Worm (Caenorhabditis elegans) whole organism, late embryonic: ENCODE measurements around the gene mau-8.

Experiments used
- C08G9.2 ChIP-seq: sonication (generic microtip); optimal IDR thresholded peaks from 2 replicates; lab custom pipeline; 2016; ENCODE audit warnings: mild to moderate bottlenecking, missing genetic modification characterization, moderate library complexity, missing compliant biosample characterization
- C38D4.7 ChIP-seq: fragments of 200-800 bp; sonication (Bioruptor generic); optimal IDR thresholded peaks from 2 replicates; lab custom pipeline; 2018; ENCODE audit warnings: mild to moderate bottlenecking, missing genetic modification characterization, moderate library complexity, missing compliant biosample characterization
- F13H6.1 ChIP-seq: sonication (generic microtip); optimal IDR thresholded peaks from 2 replicates; lab custom pipeline; 2016; ENCODE audit warnings: missing genetic modification characterization, missing compliant biosample characterization
- K02D7.2 ChIP-seq: sonication (generic microtip); optimal IDR thresholded peaks from 2 replicates; lab custom pipeline; 2017; ENCODE audit warnings: mild to moderate bottlenecking, missing genetic modification characterization, missing compliant biosample characterization
- K09A11.1 ChIP-seq: sonication (generic microtip); optimal IDR thresholded peaks from 2 replicates; lab custom pipeline; 2017; ENCODE audit warnings: antibody characterized with exemption, mild to moderate bottlenecking, missing genetic modification characterization, missing compliant biosample characterization; ENCODE audit not compliant: insufficient read depth
- T23F11.4 ChIP-seq: fragments of 200-800 bp; sonication (Bioruptor generic); optimal IDR thresholded peaks from 2 replicates; lab custom pipeline; 2018; ENCODE audit warnings: mild to moderate bottlenecking, missing genetic modification characterization, missing compliant biosample characterization
- Y22D7AL.16 ChIP-seq: sonication (generic microtip); optimal IDR thresholded peaks from 2 replicates; lab custom pipeline; 2016; ENCODE audit warnings: missing genetic modification characterization, missing compliant biosample characterization
- ahr-1 ChIP-seq: sonication (generic microtip); optimal IDR thresholded peaks from 2 replicates; lab custom pipeline; 2016; ENCODE audit warnings: missing genetic modification characterization, missing compliant biosample characterization
- ama-1 ChIP-seq: fragments of 150-350 bp; optimal IDR thresholded peaks from 2 replicates; lab custom pipeline; 2014
- ceh-14 ChIP-seq: sonication (generic microtip); optimal IDR thresholded peaks from 2 replicates; lab custom pipeline; 2016; ENCODE audit warnings: missing genotype, missing genetic modification characterization, missing compliant biosample characterization
- ceh-2 ChIP-seq: sonication (generic microtip); optimal IDR thresholded peaks from 2 replicates; lab custom pipeline; 2016; ENCODE audit warnings: missing genotype, missing genetic modification characterization, missing compliant biosample characterization
- ceh-24 ChIP-seq: sonication (generic microtip); optimal IDR thresholded peaks from 2 replicates; lab custom pipeline; 2016; ENCODE audit warnings: mild to moderate bottlenecking, missing genetic modification characterization, missing compliant biosample characterization
- ceh-34 ChIP-seq: sonication (generic microtip); optimal IDR thresholded peaks from 2 replicates; lab custom pipeline; 2016; ENCODE audit warnings: mild to moderate bottlenecking, missing genetic modification characterization, missing compliant biosample characterization
- ceh-48 ChIP-seq: sonication (generic microtip); optimal IDR thresholded peaks from 2 replicates; lab custom pipeline; 2016; ENCODE audit warnings: missing genetic modification characterization, inconsistent platforms, missing compliant biosample characterization
- ceh-6 ChIP-seq: fragments of 200-800 bp; sonication (Bioruptor generic); optimal IDR thresholded peaks from 2 replicates; lab custom pipeline; 2018; ENCODE audit warnings: mild to moderate bottlenecking, missing genetic modification characterization, missing compliant biosample characterization
- che-1 ChIP-seq: sonication (generic microtip); optimal IDR thresholded peaks from 2 replicates; lab custom pipeline; 2016; ENCODE audit warnings: mild to moderate bottlenecking, missing genetic modification characterization, missing compliant biosample characterization
- dmd-4 ChIP-seq: sonication (generic microtip); optimal IDR thresholded peaks from 2 replicates; lab custom pipeline; 2016; ENCODE audit warnings: borderline replicate concordance, missing genetic modification characterization, missing compliant biosample characterization
- dve-1 ChIP-seq: sonication (generic microtip); optimal IDR thresholded peaks from 2 replicates; lab custom pipeline; 2017; ENCODE audit warnings: antibody characterized with exemption, mild to moderate bottlenecking, missing genetic modification characterization, missing compliant biosample characterization
- elt-2 ChIP-seq: sonication (generic microtip); optimal IDR thresholded peaks from 2 replicates; lab custom pipeline; 2016; ENCODE audit warnings: missing genetic modification reagents, missing genetic modification characterization, missing compliant biosample characterization
- elt-4 ChIP-seq: sonication (generic microtip); optimal IDR thresholded peaks from 2 replicates; lab custom pipeline; 2016; ENCODE audit warnings: missing genetic modification characterization, missing compliant biosample characterization
- eyg-1 ChIP-seq: sonication (generic microtip); optimal IDR thresholded peaks from 2 replicates; lab custom pipeline; 2016; ENCODE audit warnings: missing genotype, missing genetic modification characterization, missing compliant biosample characterization
- fax-1 ChIP-seq: sonication (generic microtip); optimal IDR thresholded peaks from 2 replicates; lab custom pipeline; 2016; ENCODE audit warnings: missing genotype, missing genetic modification characterization, missing compliant biosample characterization
- hlh-13 ChIP-seq: fragments of 200-800 bp; sonication (Bioruptor generic); optimal IDR thresholded peaks from 2 replicates; lab custom pipeline; 2018; ENCODE audit warnings: mild to moderate bottlenecking, missing genetic modification characterization, missing compliant biosample characterization
- hlh-15 ChIP-seq: sonication (generic microtip); optimal IDR thresholded peaks from 2 replicates; lab custom pipeline; 2016; ENCODE audit warnings: missing genetic modification characterization, missing compliant biosample characterization
- hlh-6 ChIP-seq: sonication (generic microtip); optimal IDR thresholded peaks from 2 replicates; lab custom pipeline; 2016; ENCODE audit warnings: missing genotype, missing genetic modification characterization, missing compliant biosample characterization
- hlh-8 ChIP-seq: sonication (generic microtip); optimal IDR thresholded peaks from 2 replicates; lab custom pipeline; 2016; ENCODE audit warnings: missing genotype, missing genetic modification characterization, missing compliant biosample characterization
- lim-6 ChIP-seq: sonication (generic microtip); optimal IDR thresholded peaks from 2 replicates; lab custom pipeline; 2016; ENCODE audit warnings: missing genetic modification characterization, missing compliant biosample characterization
- mec-3 ChIP-seq: sonication (generic microtip); optimal IDR thresholded peaks from 2 replicates; lab custom pipeline; 2016; ENCODE audit warnings: borderline replicate concordance, missing genetic modification characterization, missing compliant biosample characterization
- nfya-1 ChIP-seq: sonication (generic microtip); optimal IDR thresholded peaks from 2 replicates; lab custom pipeline; 2017; ENCODE audit warnings: missing genetic modification characterization, mild to moderate bottlenecking, missing compliant biosample characterization, antibody characterized with exemption, moderate library complexity
- nhr-11 ChIP-seq: fragments of 150-350 bp; optimal IDR thresholded peaks from 2 replicates; lab custom pipeline; 2014; ENCODE audit warnings: missing biosample characterization, missing genetic modification characterization
- pag-3 ChIP-seq: sonication (generic microtip); optimal IDR thresholded peaks from 2 replicates; lab custom pipeline; 2016; ENCODE audit warnings: missing compliant biosample characterization, missing genetic modification characterization, borderline replicate concordance
- pqm-1 ChIP-seq: sonication (generic microtip); optimal IDR thresholded peaks from 2 replicates; lab custom pipeline; 2016; ENCODE audit warnings: missing genetic modification characterization, missing compliant biosample characterization
- sox-2 ChIP-seq: fragments of 200-800 bp; sonication (Bioruptor generic); IDR thresholded peaks from 2 replicates; pipeline ENCODE4 v1.3.6; 2022; ENCODE audit warnings: missing genetic modification reagents, missing genetic modification characterization, missing compliant biosample characterization
- sox-4 ChIP-seq: sonication (generic microtip); optimal IDR thresholded peaks from 2 replicates; lab custom pipeline; 2017; ENCODE audit warnings: mild to moderate bottlenecking, missing genetic modification characterization, inconsistent platforms, missing compliant biosample characterization
- tbx-7 ChIP-seq: sonication (generic microtip); optimal IDR thresholded peaks from 2 replicates; lab custom pipeline; 2016; ENCODE audit warnings: missing genotype, missing genetic modification characterization, missing compliant biosample characterization
- unc-3 ChIP-seq, 2 experiments: fragments of 200-800 bp in 1 of 2; sonication (Bioruptor generic) in 1 of 2; sonication (generic microtip) in 1 of 2; conservative IDR thresholded peaks in 1 of 2; optimal IDR thresholded peaks in 1 of 2; 2 replicates each; pipeline versions ENCODE4 v1.3.6 to Lab custom; 2016 to 2022; ENCODE audit warnings: missing compliant biosample characterization in 2 of 2, missing genetic modification characterization in 2 of 2, missing genetic modification reagents in 1 of 2
- unc-42 ChIP-seq: sonication (generic microtip); optimal IDR thresholded peaks from 2 replicates; lab custom pipeline; 2016; ENCODE audit warnings: missing genotype, missing genetic modification characterization, missing compliant biosample characterization
- zip-5 ChIP-seq: sonication (generic microtip); optimal IDR thresholded peaks from 2 replicates; lab custom pipeline; 2016; ENCODE audit warnings: missing genetic modification characterization, missing compliant biosample characterization

The mau-8 gene

DNA sequence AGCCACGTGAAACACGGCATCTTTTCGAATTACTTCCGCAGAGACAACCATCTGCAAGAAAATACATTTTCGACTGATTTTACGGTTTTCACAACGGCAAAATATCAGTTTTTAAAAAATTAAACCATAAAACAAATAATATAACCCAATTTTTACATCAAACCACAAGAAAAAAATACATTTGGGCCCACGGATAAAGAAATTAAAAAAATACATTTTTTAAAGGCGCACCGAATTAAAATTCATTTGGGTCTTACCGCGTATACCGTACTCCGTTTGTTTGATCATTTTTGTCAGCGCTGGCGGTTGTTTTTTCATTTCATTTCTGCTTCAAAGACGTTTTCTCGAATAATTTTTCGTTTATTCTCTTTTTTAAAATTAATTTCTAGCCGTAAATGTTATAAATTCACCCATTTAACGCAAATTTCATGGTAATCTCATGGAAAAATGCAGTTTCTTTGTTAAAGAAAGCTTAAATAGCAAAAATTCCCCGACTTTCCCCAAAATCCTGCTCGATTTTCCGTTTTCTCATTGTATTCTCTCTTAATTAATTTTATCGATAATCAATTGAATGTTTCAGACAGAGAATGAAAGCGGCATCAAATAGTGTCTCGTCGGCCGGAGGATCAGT, 24.6 kb upstream of the mau-8 start, which contains the start of the genes rec-8 and mex-5:
Gene rec-8, minus strand, starts transcription at position 51 of the 631 bp plus-strand sequence.
Gene mex-5, plus strand, starts transcription at position 581 of the 631 bp plus-strand sequence.
- TF ChIP-seq pag-3 (tag; lab: Kevin White, UChicago): no peak
- no peak for TF ChIP-seq unc-42
- TF ChIP-seq hlh-13: no peak
- no peak for TF ChIP-seq ceh-34 (tag; lab: Kevin White, UChicago)
- TF ChIP-seq dmd-4 (tag; lab: Kevin White, UChicago): no peak
- TF ChIP-seq F13H6.1: no peak
- no peak for TF ChIP-seq elt-2 (tag; lab: Kevin White, UChicago)
- TF ChIP-seq nfya-1 (tag; lab: Kevin White, UChicago): no peak
- no peak for TF ChIP-seq pqm-1 (tag; lab: Kevin White, UChicago)
- TF ChIP-seq mec-3 (tag; lab: Kevin White, UChicago): no peak
- TF ChIP-seq K02D7.2 (tag; lab: Kevin White, UChicago): no peak
- TF ChIP-seq C38D4.7 (GFP tag; lab: Kevin White, UChicago): no peak
- TF ChIP-seq hlh-8: no peak
- TF ChIP-seq ceh-48 (tag; lab: Kevin White, UChicago): no peak

DNA sequence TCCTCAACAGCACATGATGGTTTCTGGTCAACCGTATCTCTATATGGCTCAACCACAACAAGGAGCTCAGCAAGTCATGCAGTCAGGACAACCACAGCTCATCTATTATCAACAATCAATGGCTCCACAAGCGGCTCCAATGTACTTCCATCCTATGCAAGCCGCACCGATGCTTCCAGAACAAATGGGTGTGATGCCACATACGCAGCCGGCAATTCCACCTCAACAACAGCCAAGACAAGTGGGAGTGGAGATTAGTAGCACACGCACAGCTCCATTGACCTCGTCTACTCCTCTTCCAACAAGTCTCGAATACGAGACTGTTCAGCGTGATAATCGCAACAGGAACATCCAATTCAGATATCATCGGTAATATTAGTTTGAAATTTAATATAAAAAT, 23.8 kb upstream of the mau-8 start:
- TF ChIP-seq sox-2 (no peak), fax-1 (no peak), tbx-7 (tag; lab: Kevin White, UChicago) (no peak)
- TF ChIP-seq, all 69 proteins: peak for 0

DNA sequence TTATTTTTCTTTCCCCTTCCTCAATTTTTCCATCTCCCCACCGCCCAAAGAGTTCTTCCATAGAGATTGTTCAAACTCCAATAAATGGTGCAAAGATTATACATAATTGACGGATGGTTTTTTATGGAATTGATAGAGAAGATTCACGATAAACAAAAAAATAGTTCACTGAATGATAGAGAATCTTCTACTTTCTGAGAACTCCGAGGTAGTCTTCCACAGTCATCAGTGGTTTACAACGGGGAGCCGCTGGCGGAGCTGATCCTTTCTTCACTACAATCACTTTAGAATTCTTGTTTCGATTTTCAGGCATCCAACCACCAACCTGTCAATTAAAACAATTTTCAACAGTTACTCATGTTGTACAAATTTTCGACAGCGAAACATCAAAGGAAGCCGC, 21.8 kb upstream of the mau-8 start:
- TF ChIP-seq hlh-6 (no peak), hlh-15 (tag; lab: Kevin White, UChicago) (no peak)

DNA sequence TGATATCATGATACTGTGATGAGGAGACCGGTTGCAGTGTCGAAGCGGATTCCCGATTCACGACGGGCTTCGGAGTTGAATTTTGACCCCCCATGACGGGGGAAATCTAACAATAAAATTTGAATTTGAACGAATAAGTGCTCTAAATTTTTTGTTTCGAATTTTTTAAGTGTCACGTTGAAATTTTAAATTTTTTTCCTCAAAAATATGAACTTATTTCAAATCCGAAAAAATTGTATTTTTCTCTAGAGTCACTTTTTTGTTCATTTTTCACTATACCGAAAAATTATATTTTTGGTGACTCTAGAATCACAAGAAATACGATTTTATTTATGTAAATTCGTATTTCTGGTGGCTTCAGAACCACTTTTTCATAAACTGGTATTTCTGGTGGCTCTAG, 19.3 kb upstream of the mau-8 start, which contains the start of gene W02A2.8:
Gene W02A2.8, minus strand, starts transcription at position 101 of the 400 bp plus-strand sequence.
- no peak for TF ChIP-seq C08G9.2 (tag; lab: Kevin White, UChicago)
- TF ChIP-seq pag-3 (tag; lab: Kevin White, UChicago): no peak
- no peak for TF ChIP-seq eyg-1
- no peak for TF ChIP-seq dve-1
- no peak for TF ChIP-seq unc-42
- TF ChIP-seq nhr-11 (tag; lab: Kevin White, UChicago): no peak
- TF ChIP-seq ama-1 (lab: Kevin White, UChicago): no peak
- TF ChIP-seq ceh-14: no peak

DNA sequence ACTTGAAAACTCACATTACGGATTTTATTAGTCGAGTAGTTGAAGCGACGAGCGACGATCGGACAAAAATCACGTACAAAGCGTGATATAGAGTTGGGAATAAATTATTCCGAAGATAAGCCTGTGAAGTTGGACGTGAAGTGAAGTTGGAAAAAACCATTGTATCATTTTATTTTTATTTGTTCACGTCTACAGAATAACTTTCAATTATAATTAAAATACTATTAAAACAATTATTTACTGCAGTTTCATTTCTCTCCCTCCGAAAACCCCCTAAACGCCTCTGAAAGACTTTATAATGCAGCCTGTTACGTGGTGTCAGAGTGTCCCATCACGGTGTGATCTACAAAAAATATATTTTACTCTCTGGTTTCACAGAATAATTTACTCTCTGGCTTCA, 17.7 kb upstream of the mau-8 start, which contains the start of gene Y62E10A.3:
Gene Y62E10A.3, minus strand, starts transcription at position 101 of the 400 bp plus-strand sequence.
- TF ChIP-seq Y22D7AL.16 (no peak), T23F11.4 (no peak), hlh-15 (tag; lab: Kevin White, UChicago) (no peak), ceh-6 (no peak), lim-6 (no peak), pag-3 (tag; lab: Kevin White, UChicago) (no peak), ahr-1 (tag; lab: Kevin White, UChicago) (no peak), elt-4 (tag; lab: Kevin White, UChicago) (no peak), sox-4 (no peak), pqm-1 (tag; lab: Kevin White, UChicago) (no peak), zip-5 (tag; lab: Kevin White, UChicago) (no peak), che-1 (tag; lab: Kevin White, UChicago) (no peak), hlh-8 (no peak), ceh-2 (tag; lab: Kevin White, UChicago) (no peak), ceh-24 (tag; lab: Kevin White, UChicago) (no peak), F13H6.1 (no peak), elt-2 (tag; lab: Kevin White, UChicago) (no peak), K02D7.2 (tag; lab: Kevin White, UChicago) (no peak), unc-3 (GFP tag; conservative IDR thresholded peaks at IDR 0.05; lab: Robert Waterston, UW) (no peak), unc-3 (tag; optimal IDR thresholded peaks at IDR 0.05; lab: Kevin White, UChicago) (no peak), K09A11.1 (tag; lab: Kevin White, UChicago) (no peak)
